Worm (Caenorhabditis elegans) whole organism, L1 larva: Measurements from ENCODE around the gene maph-1.3.
A peak's percentile ranks its signal among the peaks of the same experiment; 100 is the strongest.

Source experiments
- aly-2 ChIP-seq: fragments of 150-350 bp; optimal IDR thresholded peaks from 2 replicates; lab custom pipeline; 2014; ENCODE audit warnings: missing biosample characterization, missing genetic modification characterization
- ces-1 ChIP-seq: fragments of 150-350 bp; optimal IDR thresholded peaks from 2 replicates; lab custom pipeline; 2014; ENCODE audit warnings: missing biosample characterization, missing genetic modification reagents, missing genetic modification characterization
- fkh-10 ChIP-seq: sonication (generic microtip); optimal IDR thresholded peaks from 2 replicates; lab custom pipeline; 2017; ENCODE audit warnings: missing biosample characterization, missing genetic modification reagents, missing genetic modification characterization
- grh-1 ChIP-seq: fragments of 200-800 bp; sonication (Bioruptor generic); IDR thresholded peaks from 2 replicates; pipeline ENCODE4 v1.3.6; 2022; ENCODE audit warnings: missing genetic modification reagents, missing genetic modification characterization, missing compliant biosample characterization
- jun-1 ChIP-seq: fragments of 150-350 bp; optimal IDR thresholded peaks from 2 replicates; lab custom pipeline; 2014; ENCODE audit warnings: missing biosample characterization, missing genetic modification reagents, missing genetic modification characterization
- lin-39 ChIP-seq: fragments of 150-350 bp; optimal IDR thresholded peaks from 2 replicates; lab custom pipeline; 2014; ENCODE audit warnings: missing biosample characterization, missing genetic modification reagents, missing genetic modification characterization
- mdl-1 ChIP-seq, 2 experiments: fragments of 150-350 bp; optimal IDR thresholded peaks; 2 replicates each; lab custom pipeline; 2014 to 2017; ENCODE audit warnings: missing biosample characterization in 2 of 2, missing genetic modification characterization in 2 of 2, inconsistent platforms in 1 of 2
- mep-1 ChIP-seq: fragments of 150-350 bp; optimal IDR thresholded peaks from 2 replicates; lab custom pipeline; 2014; ENCODE audit warnings: missing biosample characterization, missing genetic modification characterization
- nhr-84 ChIP-seq: sonication (generic microtip); optimal IDR thresholded peaks from 2 replicates; lab custom pipeline; 2017; ENCODE audit warnings: missing biosample characterization, missing genetic modification characterization
- unc-86 ChIP-seq: sonication (generic microtip); optimal IDR thresholded peaks from 2 replicates; lab custom pipeline; 2016; ENCODE audit warnings: missing genetic modification characterization, missing compliant biosample characterization
- zag-1 ChIP-seq: fragments of 150-350 bp; optimal IDR thresholded peaks from 2 replicates; lab custom pipeline; 2014; ENCODE audit warnings: missing biosample characterization, missing genetic modification characterization
- ztf-11 ChIP-seq, 2 experiments: sonication (generic microtip); optimal IDR thresholded peaks; 2 replicates each; lab custom pipeline; 2016 to 2017; ENCODE audit warnings: missing genetic modification characterization in 2 of 2, missing biosample characterization in 1 of 2, missing compliant biosample characterization in 1 of 2

ce11 chrIII:3799213-3799612, 45.5 kb upstream of the maph-1.3 start:
- TF ChIP-seq unc-86 (tag; lab: Kevin White, UChicago) (no peak), zag-1 (no peak), mep-1 (tag; lab: Kevin White, UChicago) (peak; percentile 10), lin-39 (tag; lab: Kevin White, UChicago) (no peak), grh-1 (GFP tag; lab: Robert Waterston, UW) (no peak), jun-1 (tag; lab: Kevin White, UChicago) (no peak), fkh-10 (GFP tag; lab: Kevin White, UChicago) (no peak), mdl-1 (tag; optimal IDR thresholded peaks at IDR 0.05; lab: Kevin White, UChicago) (no peak), aly-2 (tag; lab: Kevin White, UChicago) (no peak), ces-1 (no peak), nhr-84 (no peak), ztf-11 (tag; optimal IDR thresholded peaks at IDR 0.05; lab: Kevin White, UChicago) (no peak)
